Worm (Caenorhabditis elegans) whole organism, mixed stage, embryonic: ENCODE results near the gene Y41C4A.18.

Source experiments
- lsy-2 ChIP-seq: fragments of 150-350 bp; optimal IDR thresholded peaks from 2 replicates; lab custom pipeline; 2014; ENCODE audit warnings: missing biosample characterization, missing genetic modification characterization
- snpc-4 ChIP-seq: fragments of 150-350 bp; optimal IDR thresholded peaks from 2 replicates; lab custom pipeline; 2014; ENCODE audit warnings: missing biosample characterization, missing genetic modification characterization

Y41C4A.18 gene

DNA sequence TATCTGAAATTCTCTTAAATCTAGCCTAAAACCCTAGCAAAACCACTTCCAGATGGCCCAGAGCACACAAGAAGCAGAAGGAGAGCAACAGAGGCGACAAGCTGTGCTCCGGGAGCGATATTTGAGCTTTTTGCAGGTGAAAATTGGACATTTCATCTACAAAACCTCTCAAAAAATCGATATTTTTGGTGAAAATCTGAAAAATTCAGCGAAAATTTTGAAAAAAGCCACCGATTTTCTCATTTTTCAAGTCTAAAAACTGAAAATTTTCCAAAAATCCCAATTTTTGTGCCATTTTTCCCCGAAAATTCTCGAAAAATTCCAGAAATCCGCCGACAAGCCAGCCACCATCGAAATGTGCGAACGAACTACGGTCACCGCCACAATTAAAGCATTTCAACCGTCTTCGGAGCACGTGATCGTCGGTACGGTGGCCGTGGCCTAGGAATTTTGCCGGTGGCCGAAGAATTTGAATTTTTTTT, 49.8 kb downstream of the Y41C4A.18 start, which contains the start of gene C24H11.5:
C24H11.5 (plus strand) TSS at position 51 of the 482 bp plus-strand sequence.
- TF ChIP-seq lsy-2 (tag; lab: Kevin White, UChicago) (no peak), snpc-4 (tag; lab: Kevin White, UChicago) (no peak)
